Worm (Caenorhabditis elegans): ENCODE data around the gene atrn-1.

Gene atrn-1

ce11 chrX:14724935-14725334, 13.6 kb downstream of the atrn-1 start:
- no peak for TF ChIP-seq peb-1 (tag; optimal IDR thresholded peaks at IDR 0.05)

ce11 chrX:14729319-14729718, 17.9 kb downstream of the atrn-1 start, which contains the start of gene tsp-8:
Gene tsp-8 (minus strand): TSS chrX:14729503.
- TF ChIP-seq unc-55 (GFP tag; optimal IDR thresholded peaks at IDR 0.05) (no peak), nhr-129 (tag; optimal IDR thresholded peaks at IDR 0.05) (peak; percentile 20)

DNA sequence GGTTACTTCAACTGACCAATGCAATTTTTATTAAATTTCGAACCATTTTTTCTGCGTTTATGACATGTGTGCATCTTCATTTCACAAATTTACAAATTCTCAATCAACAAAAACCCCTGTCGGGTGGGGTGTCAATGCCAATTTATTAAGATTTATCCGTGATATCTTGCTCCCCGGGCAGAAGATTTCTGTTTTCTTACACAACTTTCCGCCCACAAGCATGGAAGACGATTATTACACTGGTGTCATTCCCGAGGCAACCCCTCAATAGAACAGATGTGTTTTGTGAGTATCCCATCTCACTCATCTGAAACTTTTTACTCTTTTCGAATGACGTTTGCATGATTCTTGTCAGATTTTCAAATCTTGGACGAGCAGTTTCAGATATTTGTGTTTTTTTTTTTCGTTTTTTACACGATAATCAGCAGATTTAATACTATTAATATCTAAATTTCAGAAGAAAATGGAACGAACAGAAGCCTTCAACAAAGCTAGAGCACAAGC, 20.5 kb downstream of the atrn-1 start, which contains the start of gene F33C8.4:
TSS of gene F33C8.4 (plus strand) at position 454 of the 504 bp plus-strand sequence.
- TF ChIP-seq mbf-1 (tag; optimal IDR thresholded peaks at IDR 0.05) (no peak), sem-4 (tag; optimal IDR thresholded peaks at IDR 0.05) (no peak), nhr-129 (tag; optimal IDR thresholded peaks at IDR 0.05) (peak; percentile 0), sma-9 (GFP tag; optimal IDR thresholded peaks at IDR 0.05) (peak; percentile 44), sma-9 (tag; optimal IDR thresholded peaks at IDR 0.05) (no peak), aly-2 (tag; optimal IDR thresholded peaks at IDR 0.05) (no peak), nhr-10 (tag; optimal IDR thresholded peaks at IDR 0.05) (no peak), ceh-82 (tag; optimal IDR thresholded peaks at IDR 0.05) (no peak), F13H6.1 (tag; optimal IDR thresholded peaks at IDR 0.05) (peak; percentile 47), unc-62 (GFP tag; optimal IDR thresholded peaks at IDR 0.05) (no peak)

DNA sequence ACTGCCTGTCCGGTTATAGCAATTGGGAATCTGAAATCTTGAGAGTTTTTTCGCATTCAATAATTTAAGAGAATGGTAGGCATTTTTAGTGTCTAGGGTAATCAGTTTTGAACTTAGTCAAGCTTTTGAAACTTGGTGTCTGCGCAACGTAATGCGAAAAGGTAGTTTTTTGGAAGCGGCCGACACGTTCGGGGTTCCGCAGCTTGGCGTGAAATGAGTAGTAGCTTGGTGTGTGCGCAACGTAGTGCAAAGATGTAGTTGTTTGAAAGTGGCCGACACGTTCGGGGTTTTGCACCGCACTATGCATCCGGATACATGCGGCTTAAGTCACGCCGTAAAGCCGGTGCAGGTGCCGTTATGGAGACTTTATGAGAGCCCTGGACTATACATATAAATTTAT, 24.8 kb downstream of the atrn-1 start:
- TF ChIP-seq sma-3 (GFP tag; optimal IDR thresholded peaks at IDR 0.05), result no peak
- TF ChIP-seq mdl-1 (tag; optimal IDR thresholded peaks at IDR 0.05), result no peak
- no peak for TF ChIP-seq ztf-11 (tag; optimal IDR thresholded peaks at IDR 0.05)
- no peak for TF ChIP-seq mbf-1 (tag; optimal IDR thresholded peaks at IDR 0.05)
- peak; percentile 16 for TF ChIP-seq snpc-4 (tag; optimal IDR thresholded peaks at IDR 0.05)
- no peak for TF ChIP-seq nhr-77 (tag; optimal IDR thresholded peaks at IDR 0.05)
- no peak for TF ChIP-seq ztf-1 (GFP tag; conservative IDR thresholded peaks at IDR 0.05)

- TF ChIP-seq nhr-21 (tag; optimal IDR thresholded peaks at IDR 0.05) (peak; percentile 49), sma-9 (GFP tag; optimal IDR thresholded peaks at IDR 0.05) (no peak), sma-9 (tag; optimal IDR thresholded peaks at IDR 0.05) (no peak), sma-3 (GFP tag; optimal IDR thresholded peaks at IDR 0.05) (peak; percentile 56), nhr-23 (tag; optimal IDR thresholded peaks at IDR 0.05) (no peak), lsy-2 (tag; optimal IDR thresholded peaks at IDR 0.05) (peak in 1 of 2 experiments; percentile 4), blmp-1 (tag; optimal IDR thresholded peaks at IDR 0.05; ENCODE audit: insufficient read depth) (peak; percentile 53), gmeb-1 (tag; optimal IDR thresholded peaks at IDR 0.05) (peak; percentile 12), fos-1 (tag; optimal IDR thresholded peaks at IDR 0.05) (peak; percentile 5), nhr-25 (tag; optimal IDR thresholded peaks at IDR 0.05) (peak; percentile 66), nhr-77 (tag; optimal IDR thresholded peaks at IDR 0.05) (no peak)
Measured at ce11 chrX:14736955-14737621, 25.7 kb downstream of the atrn-1 start.

DNA sequence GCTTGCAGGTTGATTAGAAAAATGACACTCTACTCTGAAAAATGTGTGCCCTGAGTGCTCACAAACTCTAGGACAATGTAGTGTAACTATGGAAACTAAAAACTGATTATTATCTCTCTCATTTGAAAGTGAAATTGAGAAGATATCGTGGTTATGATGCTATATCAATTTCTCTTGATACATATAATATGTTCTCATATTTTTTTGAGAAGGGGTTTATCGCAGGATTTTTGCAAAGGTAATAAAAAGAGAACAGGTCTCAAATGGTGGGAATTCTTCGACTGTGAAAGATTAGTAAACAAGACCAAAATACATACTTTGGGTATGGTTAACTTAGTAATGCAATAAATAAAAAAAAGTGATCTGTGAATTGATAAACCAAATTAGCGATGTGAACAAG, 26.2 kb downstream of the atrn-1 start:
- TF ChIP-seq peb-1 (tag; optimal IDR thresholded peaks at IDR 0.05) (no peak), egl-27 (tag; optimal IDR thresholded peaks at IDR 0.05) (no peak), gmeb-1 (tag; optimal IDR thresholded peaks at IDR 0.05) (no peak), alr-1 (tag; optimal IDR thresholded peaks at IDR 0.05) (no peak), nhr-25 (tag; optimal IDR thresholded peaks at IDR 0.05) (no peak), unc-55 (GFP tag; optimal IDR thresholded peaks at IDR 0.05) (no peak), unc-62 (GFP tag; optimal IDR thresholded peaks at IDR 0.05) (no peak), nhr-6 (tag; optimal IDR thresholded peaks at IDR 0.05) (no peak), fos-1 (tag; optimal IDR thresholded peaks at IDR 0.05) (no peak), mdl-1 (tag; optimal IDR thresholded peaks at IDR 0.05) (no peak), ztf-4 (tag; optimal IDR thresholded peaks at IDR 0.05) (no peak), ceh-16 (tag; optimal IDR thresholded peaks at IDR 0.05) (no peak), nhr-237 (tag; optimal IDR thresholded peaks at IDR 0.05) (no peak), sma-9 (GFP tag; optimal IDR thresholded peaks at IDR 0.05) (no peak), sma-9 (tag; optimal IDR thresholded peaks at IDR 0.05) (no peak), sma-3 (GFP tag; optimal IDR thresholded peaks at IDR 0.05) (no peak), lin-39 (tag; optimal IDR thresholded peaks at IDR 0.05) (no peak)

Data from whole organism, L2 larva.